Worm (Caenorhabditis elegans): Measurements from ENCODE around the gene sru-4.

ce11 chrIV:9469293-9469692, 28.9 kb upstream of the sru-4 start:
- TF ChIP-seq ets-7 (tag; optimal IDR thresholded peaks at IDR 0.05) (no peak), pes-1 (GFP tag; IDR thresholded peaks at IDR 0.05) (no peak), sea-1 (GFP tag; conservative IDR thresholded peaks at IDR 0.05) (no peak), ama-1 (optimal IDR thresholded peaks at IDR 0.05) (no peak), aly-1 (tag; optimal IDR thresholded peaks at IDR 0.05) (no peak), hmg-4 (GFP tag; optimal IDR thresholded peaks at IDR 0.05) (no peak), ceh-36 (tag; optimal IDR thresholded peaks at IDR 0.05) (no peak), scrt-1 (GFP tag; IDR thresholded peaks at IDR 0.05) (no peak), flt-1 (GFP tag; IDR thresholded peaks at IDR 0.05) (no peak)

Measured in whole organism, early embryonic.